Fruit fly (Drosophila melanogaster) whole organism, prepupa: ENCODE results near the gene sordd2.

Experiments
- CG15336 ChIP-seq: fragments of 200-800 bp; sonication (Bioruptor generic); IDR thresholded peaks from 2 replicates; pipeline ENCODE4 v1.3.6; 2022; ENCODE audit warnings: missing biosample characterization, missing genetic modification characterization
- achi ChIP-seq: fragments of 200-800 bp; sonication (Bioruptor generic); optimal IDR thresholded peaks from 3 replicates; lab custom pipeline; 2016; ENCODE audit warnings: missing biosample characterization, missing genetic modification characterization
- cyc ChIP-seq: fragments of 200-800 bp; sonication (Bioruptor generic); optimal IDR thresholded peaks from 3 replicates; lab custom pipeline; 2016; ENCODE audit warnings: missing biosample characterization, missing genetic modification characterization

DNA sequence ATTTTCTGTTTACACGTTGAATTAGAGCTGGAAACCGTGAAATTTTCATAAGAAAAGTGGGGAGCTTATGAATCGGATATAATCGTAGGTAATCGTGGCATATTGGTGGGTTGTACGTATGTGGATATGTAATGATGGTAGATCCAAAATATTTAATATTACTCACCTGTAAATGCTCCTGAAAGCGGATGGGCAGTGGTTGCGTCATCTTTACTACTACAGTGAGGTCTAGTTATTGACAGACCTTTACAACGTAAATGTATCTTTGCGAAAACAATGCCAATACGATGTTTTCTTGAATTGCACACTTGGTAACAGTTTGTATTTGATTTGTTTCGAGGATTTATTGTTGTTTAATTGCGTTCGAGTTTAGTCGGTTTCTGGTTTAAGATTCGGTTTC lies 35.0 kb upstream of the sordd2 start:
- no peak for TF ChIP-seq CG15336 (GFP tag; lab: Robert Waterston, UW)
- no peak for TF ChIP-seq cyc
- TF ChIP-seq achi (GFP tag; lab: Kevin White, UChicago): no peak
